Worm (Caenorhabditis elegans) whole organism, mixed stage, embryonic: ENCODE measurements around the gene Y17G7B.17.

Experiments used
- flh-1 ChIP-seq: fragments of 200-800 bp; sonication (Bioruptor generic); optimal IDR thresholded peaks from 2 replicates; lab custom pipeline; 2018; ENCODE audit warnings: mild to moderate bottlenecking, missing genetic modification characterization, moderate library complexity, missing compliant biosample characterization
- lin-13 ChIP-seq: fragments of 150-350 bp; optimal IDR thresholded peaks from 2 replicates; lab custom pipeline; 2014; ENCODE audit warnings: missing biosample characterization, missing genetic modification characterization
- nhr-76 ChIP-seq: sonication (generic microtip); optimal IDR thresholded peaks from 2 replicates; lab custom pipeline; 2017; ENCODE audit warnings: missing biosample characterization, missing genetic modification characterization
- unc-39 ChIP-seq: fragments of 150-350 bp; optimal IDR thresholded peaks from 2 replicates; lab custom pipeline; 2014; ENCODE audit warnings: missing biosample characterization, missing genetic modification characterization
- unc-62 ChIP-seq: fragments of 150-350 bp; optimal IDR thresholded peaks from 2 replicates; lab custom pipeline; 2014; ENCODE audit warnings: missing biosample characterization, missing genetic modification reagents, missing genetic modification characterization
- zip-8 ChIP-seq: fragments of 150-350 bp; optimal IDR thresholded peaks from 2 replicates; lab custom pipeline; 2014; ENCODE audit warnings: missing biosample characterization, missing genetic modification characterization

DNA sequence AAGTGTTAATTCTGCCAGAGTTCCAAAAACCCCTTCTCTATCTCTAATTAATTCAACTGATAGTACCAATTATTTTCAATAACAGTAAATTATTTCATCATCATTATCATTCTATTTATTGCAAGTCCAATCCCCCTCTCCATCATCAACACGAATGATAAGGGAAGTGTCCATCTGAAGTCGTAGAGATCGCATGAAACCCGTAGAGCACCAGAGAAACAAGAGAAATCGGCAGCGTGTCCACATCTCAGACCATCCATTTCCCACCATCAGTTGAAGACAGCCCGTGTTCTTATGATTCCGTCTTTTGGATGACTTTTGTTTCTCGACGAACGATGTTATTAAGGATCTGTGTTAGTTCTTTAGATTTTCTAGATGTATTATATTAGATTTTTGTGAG lies 46.3 kb downstream of the Y17G7B.17 start:
- no peak for TF ChIP-seq unc-62 (GFP tag; lab: Kevin White, UChicago)
- TF ChIP-seq flh-1 (GFP tag; lab: Kevin White, UChicago): no peak
- no peak for TF ChIP-seq lin-13 (tag; lab: Kevin White, UChicago)
- TF ChIP-seq unc-39 (tag; lab: Kevin White, UChicago): no peak
- TF ChIP-seq zip-8: no peak
- no peak for TF ChIP-seq nhr-76 (tag; lab: Kevin White, UChicago)
